ENCODE assay signal across 4 worm cellular contexts in genomic region chrIII:9052371-9052978, ce11.
TF ChIP-seq lines count a peak whose summit lies in the region.

No protein-coding gene starts in this region.

TF ChIP-seq in whole organism, L2 larva, 48 proteins besides CTCF, POLR2A, EP300 and RAD21 (continues in another document):
- peak in 1 of 2 experiments; percentile 3 for TF ChIP-seq mdl-1 (tag; optimal IDR thresholded peaks at IDR 0.05; lab: Kevin White, UChicago)
- no peak for TF ChIP-seq sem-4 (tag; optimal IDR thresholded peaks at IDR 0.05; lab: Kevin White, UChicago)
- TF ChIP-seq sma-9 (GFP tag; optimal IDR thresholded peaks at IDR 0.05; lab: Kevin White, UChicago), result peak; percentile 38
- no peak for TF ChIP-seq sma-9 (tag; optimal IDR thresholded peaks at IDR 0.05; lab: Kevin White, UChicago)
- peak; percentile 38 for TF ChIP-seq gmeb-1 (tag; optimal IDR thresholded peaks at IDR 0.05; lab: Kevin White, UChicago)
- TF ChIP-seq unc-55 (GFP tag; optimal IDR thresholded peaks at IDR 0.05; lab: Kevin White, UChicago), result peak; percentile 54
- TF ChIP-seq fos-1 (tag; optimal IDR thresholded peaks at IDR 0.05; lab: Kevin White, UChicago), result peak; percentile 38
- TF ChIP-seq F13H6.1 (tag; optimal IDR thresholded peaks at IDR 0.05; lab: Kevin White, UChicago), result peak; percentile 37
- TF ChIP-seq nhr-11 (tag; optimal IDR thresholded peaks at IDR 0.05; lab: Kevin White, UChicago), result no peak
- TF ChIP-seq crh-2 (tag; optimal IDR thresholded peaks at IDR 0.05; lab: Kevin White, UChicago), result peak; percentile 56
- no peak for TF ChIP-seq nhr-10 (tag; optimal IDR thresholded peaks at IDR 0.05; lab: Kevin White, UChicago)
- peak; percentile 75 for TF ChIP-seq lin-11 (tag; optimal IDR thresholded peaks at IDR 0.05; lab: Kevin White, UChicago)
- TF ChIP-seq ama-1 (optimal IDR thresholded peaks at IDR 0.05; lab: Kevin White, UChicago), result peak; percentile 85
- TF ChIP-seq Y55F3AM.14 (GFP tag; optimal IDR thresholded peaks at IDR 0.05; lab: Kevin White, UChicago), result no peak
- no peak for TF ChIP-seq C34F6.9 (tag; optimal IDR thresholded peaks at IDR 0.05; lab: Kevin White, UChicago)
- TF ChIP-seq snpc-4 (tag; optimal IDR thresholded peaks at IDR 0.05; lab: Kevin White, UChicago), result peak; percentile 22
- TF ChIP-seq nhr-237 (tag; optimal IDR thresholded peaks at IDR 0.05; lab: Kevin White, UChicago), result no peak
- peak; percentile 69 for TF ChIP-seq ztf-4 (tag; optimal IDR thresholded peaks at IDR 0.05; lab: Kevin White, UChicago)
- no peak for TF ChIP-seq lin-39 (tag; optimal IDR thresholded peaks at IDR 0.05; lab: Kevin White, UChicago)
- TF ChIP-seq lsy-2 (tag; optimal IDR thresholded peaks at IDR 0.05; lab: Kevin White, UChicago), result peak in 1 of 2 experiments; percentile 47
- TF ChIP-seq nhr-129 (tag; optimal IDR thresholded peaks at IDR 0.05; lab: Kevin White, UChicago), result peak; percentile 74
- TF ChIP-seq peb-1 (tag; optimal IDR thresholded peaks at IDR 0.05; lab: Kevin White, UChicago), result no peak
- TF ChIP-seq nhr-12 (tag; optimal IDR thresholded peaks at IDR 0.05; lab: Kevin White, UChicago), result no peak

TF ChIP-seq in whole organism, L4 larva, 104 proteins besides CTCF, POLR2A, EP300 and RAD21 (continues in another document):
- TF ChIP-seq aha-1 (tag; lab: Kevin White, UChicago), result peak; percentile 99
- TF ChIP-seq daf-12 (tag; optimal IDR thresholded peaks at IDR 0.05; lab: Kevin White, UChicago), result no peak
- peak; percentile 65 for TF ChIP-seq hlh-30 (tag; optimal IDR thresholded peaks at IDR 0.05; lab: Kevin White, UChicago; ENCODE audit: insufficient read depth)
- peak; percentile 54 for TF ChIP-seq mep-1 (tag; optimal IDR thresholded peaks at IDR 0.05; lab: Kevin White, UChicago)
- TF ChIP-seq rbr-2 (tag; optimal IDR thresholded peaks at IDR 0.05; lab: Kevin White, UChicago), result peak; percentile 43
- no peak for TF ChIP-seq nhr-111 (GFP tag; optimal IDR thresholded peaks at IDR 0.05; lab: Kevin White, UChicago)
- peak; percentile 83 for TF ChIP-seq egl-43 (GFP tag; IDR thresholded peaks at IDR 0.05; lab: Robert Waterston, UW)
- peak; percentile 14 for TF ChIP-seq nhr-11 (tag; optimal IDR thresholded peaks at IDR 0.05; lab: Kevin White, UChicago)
- peak; percentile 59 for TF ChIP-seq mes-2 (tag; optimal IDR thresholded peaks at IDR 0.05; lab: Kevin White, UChicago; ENCODE audit: poor library complexity, severe bottlenecking)
- no peak for TF ChIP-seq nhr-6 (tag; optimal IDR thresholded peaks at IDR 0.05; lab: Kevin White, UChicago)
- TF ChIP-seq nhr-48 (tag; optimal IDR thresholded peaks at IDR 0.05; lab: Kevin White, UChicago), result no peak
- TF ChIP-seq F44E2.7 (GFP tag; IDR thresholded peaks at IDR 0.05; lab: Robert Waterston, UW), result no peak
- TF ChIP-seq unc-130 (GFP tag; optimal IDR thresholded peaks at IDR 0.05; lab: Kevin White, UChicago), result no peak
- TF ChIP-seq madf-9 (GFP tag; conservative IDR thresholded peaks at IDR 0.05; lab: Robert Waterston, UW), result 0 out of 2 replicates have a peak, but pooled peaks have one; percentile 25
- no peak for TF ChIP-seq ceh-82 (tag; optimal IDR thresholded peaks at IDR 0.05; lab: Kevin White, UChicago)
- no peak for TF ChIP-seq duxl-1 (tag; optimal IDR thresholded peaks at IDR 0.05; lab: Kevin White, UChicago; ENCODE audit: poor library complexity)
- TF ChIP-seq attf-4 (tag; optimal IDR thresholded peaks at IDR 0.05; lab: Kevin White, UChicago), result no peak
- no peak for TF ChIP-seq cey-2 (tag; optimal IDR thresholded peaks at IDR 0.05; lab: Kevin White, UChicago; ENCODE audit: borderline replicate concordance, insufficient read depth)
- no peak for TF ChIP-seq lsy-2 (tag; optimal IDR thresholded peaks at IDR 0.05; lab: Kevin White, UChicago)
- TF ChIP-seq mxl-2 (GFP tag; conservative IDR thresholded peaks at IDR 0.05; lab: Robert Waterston, UW), result no peak
- TF ChIP-seq zip-11 (GFP tag; IDR thresholded peaks at IDR 0.05; lab: Robert Waterston, UW), result peak; percentile 44; the same call in 1 of the 2 replicates
- TF ChIP-seq ztf-11 (tag; optimal IDR thresholded peaks at IDR 0.05; lab: Kevin White, UChicago), result no peak
- TF ChIP-seq ceh-20 (GFP tag; IDR thresholded peaks at IDR 0.05; lab: Robert Waterston, UW), result no peak
- no peak for TF ChIP-seq lin-15B (tag; optimal IDR thresholded peaks at IDR 0.05; lab: Kevin White, UChicago)

TF ChIP-seq in whole organism, late embryonic, 69 proteins besides CTCF, POLR2A, EP300 and RAD21 (continues in another document):
- TF ChIP-seq K09A11.1 (tag; optimal IDR thresholded peaks at IDR 0.05; lab: Kevin White, UChicago; ENCODE audit: insufficient read depth) (no peak), F13H6.1 (tag; optimal IDR thresholded peaks at IDR 0.05; lab: Kevin White, UChicago) (no peak), pat-9 (tag; optimal IDR thresholded peaks at IDR 0.05; lab: Kevin White, UChicago) (no peak), dmd-4 (tag; optimal IDR thresholded peaks at IDR 0.05; lab: Kevin White, UChicago; ENCODE audit: borderline replicate concordance) (no peak), ceh-14 (tag; optimal IDR thresholded peaks at IDR 0.05; lab: Kevin White, UChicago) (no peak), ztf-16 (tag; optimal IDR thresholded peaks at IDR 0.05; lab: Kevin White, UChicago) (no peak), ceh-9 (tag; optimal IDR thresholded peaks at IDR 0.05; lab: Kevin White, UChicago) (no peak), nhr-11 (tag; optimal IDR thresholded peaks at IDR 0.05; lab: Kevin White, UChicago) (no peak), pqm-1 (tag; optimal IDR thresholded peaks at IDR 0.05; lab: Kevin White, UChicago) (no peak), sox-4 (tag; optimal IDR thresholded peaks at IDR 0.05; lab: Kevin White, UChicago) (peak; percentile 10), madf-2 (tag; optimal IDR thresholded peaks at IDR 0.05; lab: Kevin White, UChicago) (no peak), tbx-7 (tag; optimal IDR thresholded peaks at IDR 0.05; lab: Kevin White, UChicago) (no peak), unc-86 (tag; optimal IDR thresholded peaks at IDR 0.05; lab: Kevin White, UChicago) (no peak), nfya-1 (tag; optimal IDR thresholded peaks at IDR 0.05; lab: Kevin White, UChicago) (peak; percentile 43), C38D4.7 (GFP tag; optimal IDR thresholded peaks at IDR 0.05; lab: Kevin White, UChicago) (no peak), pag-3 (tag; optimal IDR thresholded peaks at IDR 0.05; lab: Kevin White, UChicago; ENCODE audit: borderline replicate concordance) (no peak), ceh-45 (GFP tag; IDR thresholded peaks at IDR 0.05; lab: Robert Waterston, UW) (no peak), Y22D7AL.16 (tag; optimal IDR thresholded peaks at IDR 0.05; lab: Kevin White, UChicago) (no peak), pros-1 (tag; optimal IDR thresholded peaks at IDR 0.05; lab: Kevin White, UChicago) (peak; percentile 58), rnt-1 (tag; optimal IDR thresholded peaks at IDR 0.05; lab: Kevin White, UChicago) (no peak), ref-2 (tag; optimal IDR thresholded peaks at IDR 0.05; lab: Kevin White, UChicago) (no peak), eyg-1 (tag; optimal IDR thresholded peaks at IDR 0.05; lab: Kevin White, UChicago) (no peak), pha-4 (tag; optimal IDR thresholded peaks at IDR 0.05; lab: Kevin White, UChicago) (no peak), T23F11.4 (GFP tag; optimal IDR thresholded peaks at IDR 0.05; lab: Kevin White, UChicago) (no peak), ceh-30 (tag; optimal IDR thresholded peaks at IDR 0.05; lab: Kevin White, UChicago) (peak; percentile 71), C08G9.2 (tag; optimal IDR thresholded peaks at IDR 0.05; lab: Kevin White, UChicago) (no peak), hlh-13 (GFP tag; optimal IDR thresholded peaks at IDR 0.05; lab: Kevin White, UChicago) (no peak)

TF ChIP-seq in whole organism, mixed stage, embryonic, 35 proteins besides CTCF, POLR2A, EP300 and RAD21:
- peak; percentile 28 for TF ChIP-seq mls-2 (tag; optimal IDR thresholded peaks at IDR 0.05; lab: Kevin White, UChicago)
- no peak for TF ChIP-seq lin-13 (tag; optimal IDR thresholded peaks at IDR 0.05; lab: Kevin White, UChicago)
- TF ChIP-seq ham-2 (GFP tag; optimal IDR thresholded peaks at IDR 0.05; lab: Kevin White, UChicago), result peak; percentile 47
- TF ChIP-seq ces-1 (GFP tag; optimal IDR thresholded peaks at IDR 0.05; lab: Kevin White, UChicago), result peak; percentile 59
- TF ChIP-seq pha-4 (tag; optimal IDR thresholded peaks at IDR 0.05; lab: Kevin White, UChicago), result no peak
